Fruit fly (Drosophila melanogaster): Measurements from ENCODE around the gene CG14658.

DNA sequence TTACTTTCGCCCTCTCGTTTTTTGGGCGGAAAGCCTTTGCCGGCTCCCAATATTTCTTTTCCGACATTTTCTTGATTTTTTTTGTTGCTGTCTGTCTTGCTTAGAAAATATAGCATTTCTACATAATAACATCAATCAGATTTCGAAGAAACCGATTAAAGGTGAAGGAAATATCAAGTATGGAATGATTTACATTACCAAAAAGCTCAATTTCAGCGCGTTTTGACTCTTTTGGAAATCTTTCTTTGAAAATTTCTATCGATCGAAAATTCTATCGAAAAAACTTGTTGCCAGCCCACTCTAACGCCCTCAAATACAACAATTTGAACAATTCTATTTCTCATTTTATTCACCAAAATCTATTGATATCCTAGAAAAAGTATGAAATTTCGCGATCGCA is 884 bp upstream of the CG14658 start, which contains the start of gene CG14659:
- TF ChIP-seq CG8478 (optimal IDR thresholded peaks at IDR 0.05), result no peak
- TF ChIP-seq CTCF (optimal IDR thresholded peaks at IDR 0.05), result no peak
